Worm (Caenorhabditis elegans) whole organism, L1 larva: ENCODE measurements around the gene pals-22.
A peak's percentile ranks its signal among the peaks of the same experiment; 100 is the strongest.

Experiments used
- C04F5.9 ChIP-seq: sonication (generic microtip); optimal IDR thresholded peaks from 2 replicates; lab custom pipeline; 2016; ENCODE audit warnings: missing genetic modification characterization, missing compliant biosample characterization
- C16A3.4 ChIP-seq: fragments of 150-350 bp; optimal IDR thresholded peaks from 2 replicates; lab custom pipeline; 2014; ENCODE audit warnings: missing biosample characterization, missing genetic modification characterization
- C34B4.2 ChIP-seq: sonication (generic microtip); optimal IDR thresholded peaks from 2 replicates; lab custom pipeline; 2017; ENCODE audit warnings: mild to moderate bottlenecking, missing genetic modification characterization, missing compliant biosample characterization
- F16B12.6 ChIP-seq: fragments of 150-350 bp; optimal IDR thresholded peaks from 2 replicates; lab custom pipeline; 2014; ENCODE audit warnings: missing biosample characterization, missing genetic modification characterization
- Y116A8C.19 ChIP-seq: sonication (generic microtip); optimal IDR thresholded peaks from 2 replicates; lab custom pipeline; 2016; ENCODE audit warnings: missing compliant biosample characterization, missing genetic modification characterization, borderline replicate concordance
- alr-1 ChIP-seq: fragments of 200-800 bp; sonication (Bioruptor generic); optimal IDR thresholded peaks from 2 replicates; lab custom pipeline; 2018; ENCODE audit warnings: borderline replicate concordance, mild to moderate bottlenecking, missing genetic modification characterization, missing compliant biosample characterization
- ama-1 ChIP-seq: fragments of 150-350 bp; optimal IDR thresholded peaks from 2 replicates; lab custom pipeline; 2014
- blmp-1 ChIP-seq: fragments of 150-350 bp; optimal IDR thresholded peaks from 2 replicates; lab custom pipeline; 2014; ENCODE audit warnings: missing biosample characterization, missing genetic modification characterization
- ceh-82 ChIP-seq, 3 experiments: fragments of 150-350 bp in 1 of 3; sonication (generic microtip) in 2 of 3; optimal IDR thresholded peaks; 2 replicates each; lab custom pipeline; 2014 to 2017; ENCODE audit warnings: missing biosample characterization in 3 of 3, missing genetic modification characterization in 3 of 3
- ceh-88 ChIP-seq: fragments of 200-800 bp; sonication (Bioruptor generic); IDR thresholded peaks from 2 replicates; pipeline ENCODE4 v1.3.6; 2022; ENCODE audit warnings: missing genetic modification characterization, missing compliant biosample characterization
- ceh-90 ChIP-seq: sonication (generic microtip); optimal IDR thresholded peaks from 2 replicates; lab custom pipeline; 2016; ENCODE audit warnings: missing genetic modification characterization, missing compliant biosample characterization
- dsc-1 ChIP-seq: sonication (generic microtip); optimal IDR thresholded peaks from 2 replicates; lab custom pipeline; 2016; ENCODE audit warnings: mild to moderate bottlenecking, missing genetic modification characterization, missing compliant biosample characterization
- egl-13 ChIP-seq: sonication (generic microtip); optimal IDR thresholded peaks from 2 replicates; lab custom pipeline; 2016; ENCODE audit warnings: missing genotype, missing genetic modification reagents, missing genetic modification characterization, missing compliant biosample characterization
- egl-27 ChIP-seq, 2 experiments: fragments of 150-350 bp in 1 of 2; sonication (generic microtip); optimal IDR thresholded peaks; 3 replicates each; lab custom pipeline; 2017 to 2018; ENCODE audit warnings: missing biosample characterization in 2 of 2, missing genetic modification characterization in 2 of 2, missing genetic modification reagents in 2 of 2
- elt-3 ChIP-seq, 6 experiments: fragments of 150-350 bp in 1 of 6; sonication (generic microtip); optimal IDR thresholded peaks; 2 replicates each; lab custom pipeline; 2017 to 2018; ENCODE audit warnings: missing biosample characterization in 6 of 6, missing genetic modification characterization in 6 of 6, inconsistent platforms in 1 of 6
- ets-5 ChIP-seq: fragments of 200-800 bp; sonication (Bioruptor generic); IDR thresholded peaks from 2 replicates; pipeline ENCODE4 v1.3.6; 2022; ENCODE audit warnings: missing genetic modification characterization, missing compliant biosample characterization
- fkh-4 ChIP-seq: sonication (generic microtip); optimal IDR thresholded peaks from 2 replicates; lab custom pipeline; 2016; ENCODE audit warnings: missing compliant biosample characterization, missing genetic modification characterization, borderline replicate concordance
- fkh-8 ChIP-seq: sonication (generic microtip); optimal IDR thresholded peaks from 2 replicates; lab custom pipeline; 2016; ENCODE audit warnings: mild to moderate bottlenecking, missing genetic modification characterization, missing compliant biosample characterization
- hlh-17 ChIP-seq: fragments of 200-800 bp; sonication (Bioruptor generic); optimal IDR thresholded peaks from 2 replicates; lab custom pipeline; 2018; ENCODE audit warnings: missing genetic modification characterization, mild to moderate bottlenecking, missing compliant biosample characterization, moderate library complexity, borderline replicate concordance
- hlh-4 ChIP-seq: sonication (generic microtip); optimal IDR thresholded peaks from 2 replicates; lab custom pipeline; 2016; ENCODE audit warnings: mild to moderate bottlenecking, missing genetic modification characterization, missing compliant biosample characterization
- hpl-2 ChIP-seq: fragments of 150-350 bp; optimal IDR thresholded peaks from 2 replicates; lab custom pipeline; 2014; ENCODE audit warnings: missing biosample characterization, missing genetic modification reagents, missing genetic modification characterization
- irx-1 ChIP-seq: sonication (generic microtip); optimal IDR thresholded peaks from 2 replicates; lab custom pipeline; 2016; ENCODE audit warnings: missing genetic modification characterization, missing compliant biosample characterization
- isw-1 ChIP-seq: fragments of 200-800 bp; sonication (Bioruptor generic); IDR thresholded peaks from 2 replicates; pipeline ENCODE4 v1.3.6; 2022; ENCODE audit warnings: missing genetic modification characterization, missing compliant biosample characterization
- jun-1 ChIP-seq: fragments of 150-350 bp; optimal IDR thresholded peaks from 2 replicates; lab custom pipeline; 2014; ENCODE audit warnings: missing biosample characterization, missing genetic modification reagents, missing genetic modification characterization
- lin-35 ChIP-seq, 2 experiments: fragments of 150-350 bp; optimal IDR thresholded peaks; 2 replicates each; lab custom pipeline; 2014; ENCODE audit warnings: missing biosample characterization in 2 of 2, missing genetic modification characterization in 2 of 2, missing genetic modification reagents in 2 of 2
- lin-39 ChIP-seq: fragments of 150-350 bp; optimal IDR thresholded peaks from 2 replicates; lab custom pipeline; 2014; ENCODE audit warnings: missing biosample characterization, missing genetic modification reagents, missing genetic modification characterization
- mep-1 ChIP-seq: fragments of 150-350 bp; optimal IDR thresholded peaks from 2 replicates; lab custom pipeline; 2014; ENCODE audit warnings: missing biosample characterization, missing genetic modification characterization
- nhr-11 ChIP-seq: fragments of 150-350 bp; optimal IDR thresholded peaks from 2 replicates; lab custom pipeline; 2014; ENCODE audit warnings: missing biosample characterization, missing genetic modification characterization
- nhr-12 ChIP-seq: sonication (generic microtip); optimal IDR thresholded peaks from 2 replicates; lab custom pipeline; 2017; ENCODE audit warnings: missing biosample characterization, missing genetic modification characterization
- nhr-19 ChIP-seq: fragments of 200-800 bp; sonication (Bioruptor generic); conservative IDR thresholded peaks from 2 replicates; pipeline ENCODE4 v1.3.6; 2022; ENCODE audit warnings: missing genetic modification characterization, missing compliant biosample characterization
- nhr-20 ChIP-seq: sonication (generic microtip); optimal IDR thresholded peaks from 2 replicates; lab custom pipeline; 2016; ENCODE audit warnings: mild to moderate bottlenecking, missing genetic modification characterization, missing compliant biosample characterization
- nhr-237 ChIP-seq: fragments of 150-350 bp; optimal IDR thresholded peaks from 2 replicates; lab custom pipeline; 2014; ENCODE audit warnings: missing biosample characterization, missing genetic modification characterization
- nhr-28 ChIP-seq: fragments of 150-350 bp; optimal IDR thresholded peaks from 2 replicates; lab custom pipeline; 2014; ENCODE audit warnings: missing biosample characterization, missing genetic modification characterization
- nhr-71 ChIP-seq: sonication (generic microtip); optimal IDR thresholded peaks from 2 replicates; lab custom pipeline; 2016; ENCODE audit warnings: mild to moderate bottlenecking, missing genetic modification characterization, moderate library complexity, missing compliant biosample characterization
- nhr-76 ChIP-seq: sonication (generic microtip); optimal IDR thresholded peaks from 2 replicates; lab custom pipeline; 2017; ENCODE audit warnings: missing biosample characterization, missing genetic modification characterization
- nhr-77 ChIP-seq: fragments of 150-350 bp; optimal IDR thresholded peaks from 2 replicates; lab custom pipeline; 2014; ENCODE audit warnings: missing biosample characterization, missing genetic modification characterization
- nhr-84 ChIP-seq: sonication (generic microtip); optimal IDR thresholded peaks from 2 replicates; lab custom pipeline; 2017; ENCODE audit warnings: missing biosample characterization, missing genetic modification characterization
- nhr-85 ChIP-seq: sonication (generic microtip); peaks from one replicate; lab custom pipeline; 2016; ENCODE audit warnings: missing genetic modification characterization, inconsistent platforms, missing compliant biosample characterization
- nhr-90 ChIP-seq: sonication (generic microtip); optimal IDR thresholded peaks from 2 replicates; lab custom pipeline; 2016; ENCODE audit warnings: mild to moderate bottlenecking, missing genetic modification characterization, missing compliant biosample characterization; ENCODE audit not compliant: poor library complexity
- pqm-1 ChIP-seq: sonication (generic microtip); optimal IDR thresholded peaks from 3 replicates; lab custom pipeline; 2017; ENCODE audit warnings: missing biosample characterization, missing genetic modification characterization
- rnt-1 ChIP-seq: sonication (generic microtip); optimal IDR thresholded peaks from 2 replicates; lab custom pipeline; 2016; ENCODE audit warnings: mild to moderate bottlenecking, missing genetic modification characterization, moderate library complexity, missing compliant biosample characterization
- skn-1 ChIP-seq: fragments of 150-350 bp; optimal IDR thresholded peaks from 2 replicates; lab custom pipeline; 2014; ENCODE audit warnings: missing biosample characterization, missing genetic modification characterization
- snpc-4 ChIP-seq: fragments of 150-350 bp; optimal IDR thresholded peaks from 2 replicates; lab custom pipeline; 2014; ENCODE audit warnings: missing biosample characterization, missing genetic modification characterization
- snu-23 ChIP-seq: sonication (generic microtip); optimal IDR thresholded peaks from 2 replicates; lab custom pipeline; 2016; ENCODE audit warnings: missing genetic modification characterization, missing compliant biosample characterization
- sox-4 ChIP-seq: sonication (generic microtip); optimal IDR thresholded peaks from 2 replicates; lab custom pipeline; 2016; ENCODE audit warnings: missing genetic modification characterization, missing compliant biosample characterization
- sptf-1 ChIP-seq: fragments of 150-350 bp; optimal IDR thresholded peaks from 2 replicates; lab custom pipeline; 2014; ENCODE audit warnings: missing biosample characterization, missing genetic modification characterization
- unc-30 ChIP-seq: sonication (generic microtip); optimal IDR thresholded peaks from 2 replicates; lab custom pipeline; 2017; ENCODE audit warnings: missing biosample characterization, missing genetic modification characterization
- unc-98 ChIP-seq: fragments of 200-800 bp; sonication (Bioruptor generic); IDR thresholded peaks from 2 replicates; pipeline ENCODE4 v1.3.6; 2022; ENCODE audit warnings: missing genetic modification characterization, missing compliant biosample characterization
- zip-4 ChIP-seq: fragments of 200-800 bp; sonication (Bioruptor generic); optimal IDR thresholded peaks from 2 replicates; lab custom pipeline; 2018; ENCODE audit warnings: mild to moderate bottlenecking, missing genetic modification characterization, moderate library complexity, missing compliant biosample characterization
- ztf-11 ChIP-seq, 2 experiments: sonication (generic microtip); optimal IDR thresholded peaks; 2 replicates each; lab custom pipeline; 2016 to 2017; ENCODE audit warnings: missing genetic modification characterization in 2 of 2, missing biosample characterization in 1 of 2, missing compliant biosample characterization in 1 of 2
- ztf-4 ChIP-seq: fragments of 150-350 bp; optimal IDR thresholded peaks from 2 replicates; lab custom pipeline; 2014; ENCODE audit warnings: missing biosample characterization, missing genetic modification characterization

pals-22 gene

ce11 chrIII:94759-95330 is 37.4 kb upstream of the pals-22 start, which contains the start of gene pat-4 (continued):
- TF ChIP-seq fkh-8 (tag; lab: Kevin White, UChicago) (no peak), nhr-85 (tag; lab: Kevin White, UChicago) (peak; percentile 8), hlh-4 (tag; lab: Kevin White, UChicago) (no peak)

- peak; percentile 72 for TF ChIP-seq dsc-1
- TF ChIP-seq lin-39 (tag; lab: Kevin White, UChicago): peak; percentile 48
- no peak for TF ChIP-seq fkh-8 (tag; lab: Kevin White, UChicago)
- TF ChIP-seq nhr-28 (tag; lab: Kevin White, UChicago): no peak
- TF ChIP-seq isw-1 (GFP tag; lab: Robert Waterston, UW): peak; percentile 19; the same call in 1 of the 2 replicates
- TF ChIP-seq mep-1: peak; percentile 11
- no peak for TF ChIP-seq C16A3.4
- no peak for TF ChIP-seq C34B4.2 (tag; lab: Kevin White, UChicago)
- peak; percentile 72 for TF ChIP-seq snu-23 (GFP tag; lab: Kevin White, UChicago)
- no peak for TF ChIP-seq alr-1 (tag; lab: Kevin White, UChicago)
- TF ChIP-seq nhr-76: no peak
- no peak for TF ChIP-seq nhr-84 (tag; lab: Kevin White, UChicago)
- TF ChIP-seq ets-5 (GFP tag; lab: Robert Waterston, UW): no peak
- TF ChIP-seq ztf-11 (tag; optimal IDR thresholded peaks at IDR 0.05; lab: Kevin White, UChicago): no peak
- TF ChIP-seq lin-35 (GFP tag; optimal IDR thresholded peaks at IDR 0.05; lab: Kevin White, UChicago): peak; percentile 19 to 30
- no peak for TF ChIP-seq nhr-12
- peak; percentile 87 for TF ChIP-seq rnt-1 (tag; lab: Kevin White, UChicago)
- no peak for TF ChIP-seq pqm-1 (tag; lab: Kevin White, UChicago)
- TF ChIP-seq nhr-20: peak; percentile 7
- TF ChIP-seq fkh-4: no peak
- no peak for TF ChIP-seq skn-1 (tag; lab: Kevin White, UChicago)
- no peak for TF ChIP-seq ceh-90 (tag; lab: Kevin White, UChicago)
- peak in 1 of 3 experiments; percentile 56 for TF ChIP-seq ceh-82 (tag; optimal IDR thresholded peaks at IDR 0.05; lab: Kevin White, UChicago)
- no peak for TF ChIP-seq hpl-2 (GFP tag; lab: Kevin White, UChicago)
- TF ChIP-seq hlh-4 (tag; lab: Kevin White, UChicago): no peak
- no peak for TF ChIP-seq sptf-1 (tag; lab: Kevin White, UChicago)
- TF ChIP-seq sox-4 (tag; lab: Kevin White, UChicago): no peak
- TF ChIP-seq zip-4 (GFP tag; lab: Kevin White, UChicago): no peak
- no peak for TF ChIP-seq irx-1
- no peak for TF ChIP-seq egl-27 (tag; optimal IDR thresholded peaks at IDR 0.05; lab: Kevin White, UChicago)
- TF ChIP-seq jun-1 (tag; lab: Kevin White, UChicago): no peak
- peak; percentile 10 for TF ChIP-seq nhr-11 (tag; lab: Kevin White, UChicago)
- TF ChIP-seq ceh-88 (GFP tag; lab: Robert Waterston, UW): no peak
- no peak for TF ChIP-seq elt-3 (tag; optimal IDR thresholded peaks at IDR 0.05; lab: Kevin White, UChicago)
- TF ChIP-seq nhr-71 (tag; lab: Kevin White, UChicago): peak; percentile 81
- no peak for TF ChIP-seq unc-30
- TF ChIP-seq Y116A8C.19 (tag; lab: Kevin White, UChicago): no peak
- TF ChIP-seq blmp-1 (tag; lab: Kevin White, UChicago): peak; percentile 18
- TF ChIP-seq snpc-4: no peak
- no peak for TF ChIP-seq C04F5.9 (tag; lab: Kevin White, UChicago)
- TF ChIP-seq nhr-19: peak; percentile 62
- no peak for TF ChIP-seq nhr-237
- TF ChIP-seq nhr-90 (tag; lab: Kevin White, UChicago): no peak
- TF ChIP-seq egl-13 (tag; lab: Kevin White, UChicago): no peak
- TF ChIP-seq unc-98 (GFP tag; lab: Robert Waterston, UW): no peak
- no peak for TF ChIP-seq ztf-4 (tag; lab: Kevin White, UChicago)
- no peak for TF ChIP-seq ama-1
- no peak for TF ChIP-seq nhr-77 (tag; lab: Kevin White, UChicago)
- no peak for TF ChIP-seq F16B12.6
- no peak for TF ChIP-seq hlh-17 (GFP tag; lab: Kevin White, UChicago)
Observed at ce11 chrIII:96196-96595, 36.0 kb upstream of the pals-22 start.
